Worm (Caenorhabditis elegans) whole organism, midembryonic: ENCODE results near the gene K10D6.4.

ENCODE experiments used
- T22C8.4 ChIP-seq: fragments of 200-800 bp; sonication (Bioruptor generic); IDR thresholded peaks from 2 replicates; pipeline ENCODE4 v1.3.6; 2022; ENCODE audit warnings: missing genetic modification characterization, missing compliant biosample characterization
- cog-1 ChIP-seq: sonication (generic microtip); optimal IDR thresholded peaks from 2 replicates; lab custom pipeline; 2016; ENCODE audit warnings: missing genetic modification characterization, missing compliant biosample characterization
- flt-1 ChIP-seq: fragments of 200-800 bp; sonication (Bioruptor generic); IDR thresholded peaks from 2 replicates; pipeline ENCODE4 v1.3.6; 2022; ENCODE audit warnings: missing genetic modification characterization, missing compliant biosample characterization
- klf-2 ChIP-seq: fragments of 200-800 bp; sonication (Bioruptor generic); conservative IDR thresholded peaks from 2 replicates; pipeline ENCODE4 v1.3.6; 2022; ENCODE audit warnings: missing genetic modification reagents, missing genetic modification characterization, missing compliant biosample characterization
- med-1 ChIP-seq: sonication (generic microtip); optimal IDR thresholded peaks from 2 replicates; lab custom pipeline; 2017; ENCODE audit warnings: missing genetic modification characterization, mild to moderate bottlenecking, missing compliant biosample characterization, antibody characterized with exemption, missing genetic modification reagents; ENCODE audit not compliant: insufficient read depth
- ref-1 ChIP-seq: fragments of 200-800 bp; sonication (Bioruptor generic); conservative IDR thresholded peaks from 2 replicates; pipeline ENCODE4 v1.3.6; 2022; ENCODE audit warnings: missing genetic modification reagents, missing genetic modification characterization, missing compliant biosample characterization
- tab-1 ChIP-seq: fragments of 200-800 bp; sonication (Bioruptor generic); IDR thresholded peaks from 2 replicates; pipeline ENCODE4 v1.3.6; 2022; ENCODE audit warnings: missing genetic modification characterization, missing compliant biosample characterization
- ztf-23 ChIP-seq: fragments of 200-800 bp; sonication (Bioruptor generic); IDR thresholded peaks from 2 replicates; pipeline ENCODE4 v1.3.6; 2022; ENCODE audit warnings: missing genetic modification reagents, missing genetic modification characterization, missing compliant biosample characterization
- ztf-29 ChIP-seq: fragments of 200-800 bp; sonication (Bioruptor generic); IDR thresholded peaks from 2 replicates; pipeline ENCODE4 v1.3.6; 2022; ENCODE audit warnings: missing genetic modification reagents, missing genetic modification characterization, missing compliant biosample characterization

The K10D6.4 gene

DNA sequence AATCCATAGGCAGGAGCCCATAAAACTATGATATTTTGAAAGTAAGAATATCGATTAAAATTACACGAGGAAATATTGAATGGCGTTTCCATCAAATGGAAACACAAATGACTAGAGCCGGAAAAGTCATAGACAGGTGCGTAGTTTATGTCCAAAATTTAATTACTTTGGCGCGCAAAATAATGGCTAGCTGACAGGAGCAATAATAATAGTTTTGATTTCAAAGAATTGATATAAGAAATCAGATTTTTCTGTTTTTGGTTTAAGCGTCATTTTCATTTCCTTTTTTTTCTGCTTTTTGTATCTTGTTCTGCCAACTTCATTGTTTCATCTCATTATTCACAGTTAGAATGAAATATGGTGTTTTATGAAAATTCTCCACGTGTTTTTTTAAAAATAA, 61.3 kb downstream of the K10D6.4 start, which contains the start of gene F07B10.4:
Gene F07B10.4 (minus strand): TSS at position 101 of the 400 bp plus-strand sequence.
- TF ChIP-seq cog-1 = no peak
- no peak for TF ChIP-seq T22C8.4
- no peak for TF ChIP-seq klf-2
- no peak for TF ChIP-seq ztf-23 (GFP tag; lab: Robert Waterston, UW)
- no peak for TF ChIP-seq flt-1 (GFP tag; lab: Robert Waterston, UW)
- TF ChIP-seq ref-1 = no peak
- no peak for TF ChIP-seq med-1 (GFP tag; lab: Kevin White, UChicago)
- no peak for TF ChIP-seq ztf-29 (GFP tag; lab: Robert Waterston, UW)
- no peak for TF ChIP-seq tab-1

DNA sequence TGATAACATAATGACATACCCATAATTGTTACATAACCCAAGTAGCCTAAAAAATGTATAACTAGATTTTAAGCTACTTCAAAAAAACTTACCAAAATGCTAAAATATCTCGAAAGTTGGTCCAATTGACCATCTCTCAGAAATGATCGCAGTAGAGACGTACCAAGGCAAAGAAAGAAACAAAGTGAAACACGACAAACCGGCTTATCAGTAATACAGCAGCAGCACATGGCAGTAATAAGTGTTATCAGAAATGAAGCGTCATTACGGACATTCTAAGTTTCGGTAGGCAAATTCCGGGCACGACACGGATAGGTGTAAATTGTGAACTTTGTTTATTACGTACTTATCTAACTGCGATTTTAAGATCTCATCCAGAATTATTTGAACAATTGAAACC, 63.8 kb downstream of the K10D6.4 start, which contains the start of gene cln-3.1:
Gene cln-3.1 (minus strand): TSS at position 171 of the 400 bp plus-strand sequence.
- TF ChIP-seq ztf-29 (GFP tag; lab: Robert Waterston, UW) (no peak), cog-1 (no peak), ztf-23 (GFP tag; lab: Robert Waterston, UW) (no peak), med-1 (GFP tag; lab: Kevin White, UChicago) (no peak), klf-2 (no peak), flt-1 (GFP tag; lab: Robert Waterston, UW) (no peak), T22C8.4 (no peak), ref-1 (no peak), tab-1 (no peak)
